Fruit fly (Drosophila melanogaster) S2 (cell line): ENCODE results near the gene CG34451.

Source experiments
- CG8478 ChIP-seq: fragments of >200 bp; optimal IDR thresholded peaks from 2 replicates; lab custom pipeline; 2018
- CTCF ChIP-seq, 2 experiments: fragments of >200 bp; optimal IDR thresholded peaks; 2 replicates each; lab custom pipeline; 2018

Gene CG34451

dm6 chr3L:15661567-15661966 lies 30.3 kb downstream of the CG34451 start, which contains the start of gene CG43082:
Gene CG43082 (plus strand): TSS chr3L:15661867.
- TF ChIP-seq CG8478 (lab: Kevin White, UChicago): no peak
- TF ChIP-seq CTCF (optimal IDR thresholded peaks at IDR 0.05; lab: Kevin White, UChicago): no peak

- no peak for TF ChIP-seq CTCF (optimal IDR thresholded peaks at IDR 0.05; lab: Kevin White, UChicago)
- no peak for TF ChIP-seq CG8478 (lab: Kevin White, UChicago)
Measured at dm6 chr3L:15660915-15661314, 31.0 kb downstream of the CG34451 start, which contains the start of the genes Eig71Ej and Eig71Ek. Gene Eig71Ej (minus strand): TSS chr3L:15661015. Gene Eig71Ek (plus strand): TSS chr3L:15661248.

dm6 chr3L:15659341-15659740 lies 32.5 kb downstream of the CG34451 start, which contains the start of the genes Eig71Eh and Eig71Ei:
Gene Eig71Eh (minus strand): TSS chr3L:15659441.
Gene Eig71Ei (plus strand): TSS chr3L:15659707.
- TF ChIP-seq CTCF (optimal IDR thresholded peaks at IDR 0.05; lab: Kevin White, UChicago) (no peak), CG8478 (lab: Kevin White, UChicago) (no peak)

- TF ChIP-seq CG8478 (lab: Kevin White, UChicago) (no peak), CTCF (optimal IDR thresholded peaks at IDR 0.05; lab: Kevin White, UChicago) (no peak)
Measured at dm6 chr3L:15657290-15657689, 34.6 kb downstream of the CG34451 start, which contains the start of the genes Eig71Ef and Eig71Eg. Gene Eig71Ef (minus strand): TSS chr3L:15657390. Gene Eig71Eg (plus strand): TSS chr3L:15657628.

- TF ChIP-seq CTCF (optimal IDR thresholded peaks at IDR 0.05; lab: Kevin White, UChicago) (no peak), CG8478 (lab: Kevin White, UChicago) (no peak)
Measured at dm6 chr3L:15655910-15656309, 36.0 kb downstream of the CG34451 start, which contains the start of gene Eig71Ee. Gene Eig71Ee (minus strand): TSS chr3L:15656010.

dm6 chr3L:15652154-15652553 lies 39.7 kb downstream of the CG34451 start, which contains the start of the genes Eig71Ec and Eig71Ed:
Gene Eig71Ec (minus strand): TSS chr3L:15652254.
Gene Eig71Ed (plus strand): TSS chr3L:15652537.
- TF ChIP-seq CG8478 (lab: Kevin White, UChicago) (no peak), CTCF (optimal IDR thresholded peaks at IDR 0.05; lab: Kevin White, UChicago) (no peak)

- TF ChIP-seq CG8478 (lab: Kevin White, UChicago) (no peak), CTCF (optimal IDR thresholded peaks at IDR 0.05; lab: Kevin White, UChicago) (no peak)
Measured at dm6 chr3L:15650552-15650951, 41.3 kb downstream of the CG34451 start, which contains the start of gene CG43084. Gene CG43084 (plus strand): TSS chr3L:15650852.

dm6 chr3L:15649561-15649960 lies 42.3 kb downstream of the CG34451 start, which contains the start of the genes Eig71Ea and Eig71Eb:
Gene Eig71Ea (minus strand): TSS chr3L:15649661.
Gene Eig71Eb (plus strand): TSS chr3L:15649936.
- TF ChIP-seq CG8478 (lab: Kevin White, UChicago) (no peak), CTCF (optimal IDR thresholded peaks at IDR 0.05; lab: Kevin White, UChicago) (no peak)

- TF ChIP-seq CG8478 (lab: Kevin White, UChicago) (no peak), CTCF (optimal IDR thresholded peaks at IDR 0.05; lab: Kevin White, UChicago) (no peak)
Measured at dm6 chr3L:15647712-15648621, 43.9 kb downstream of the CG34451 start, which contains the start of the genes comm3 and CG43083. Gene comm3 (minus strand): TSS chr3L:15647762. Gene CG43083 (plus strand): TSS chr3L:15648571.

- TF ChIP-seq CG8478 (lab: Kevin White, UChicago): no peak
- no peak for TF ChIP-seq CTCF (optimal IDR thresholded peaks at IDR 0.05; lab: Kevin White, UChicago)
Measured at dm6 chr3L:15646182-15646581, 45.7 kb downstream of the CG34451 start.

dm6 chr3L:15641590-15642019 lies 50.3 kb downstream of the CG34451 start:
- no peak for TF ChIP-seq CG8478 (lab: Kevin White, UChicago)

- TF ChIP-seq CG8478 (lab: Kevin White, UChicago) (no peak), CTCF (optimal IDR thresholded peaks at IDR 0.05; lab: Kevin White, UChicago) (no peak)
Measured at dm6 chr3L:15639978-15640377, 51.9 kb downstream of the CG34451 start.

dm6 chr3L:15638524-15638923 lies 53.3 kb downstream of the CG34451 start:
- no peak for TF ChIP-seq CTCF (optimal IDR thresholded peaks at IDR 0.05; lab: Kevin White, UChicago)
- TF ChIP-seq CG8478 (lab: Kevin White, UChicago): no peak
